Fruit fly (Drosophila melanogaster): ENCODE results near the gene stwl.

dm6 chr3L:14428958-14429357 lies 19.2 kb upstream of the stwl start:
- no peak for TF ChIP-seq Ets98B (GFP tag; IDR thresholded peaks at IDR 0.05)
- no peak for TF ChIP-seq D1 (tag; optimal IDR thresholded peaks at IDR 0.05)
- TF ChIP-seq CG14655 (GFP tag; optimal IDR thresholded peaks at IDR 0.05): no peak
- no peak for TF ChIP-seq gl (tag; optimal IDR thresholded peaks at IDR 0.05)
- no peak for TF ChIP-seq Pif1B (GFP tag; optimal IDR thresholded peaks at IDR 0.05)
- no peak for TF ChIP-seq CG9948 (tag; optimal IDR thresholded peaks at IDR 0.05)
- TF ChIP-seq CG4496 (GFP tag; IDR thresholded peaks at IDR 0.05): no peak
- TF ChIP-seq CG12605 (GFP tag; IDR thresholded peaks at IDR 0.05): no peak
- no peak for TF ChIP-seq CG32121 (GFP tag; IDR thresholded peaks at IDR 0.05)
- TF ChIP-seq CG17806 (tag; optimal IDR thresholded peaks at IDR 0.05): no peak
- no peak for TF ChIP-seq CG13204 (GFP tag; optimal IDR thresholded peaks at IDR 0.05)
- no peak for TF ChIP-seq CG8301 (tag; optimal IDR thresholded peaks at IDR 0.05)
- TF ChIP-seq CG15710 (tag; optimal IDR thresholded peaks at IDR 0.05): no peak

All from whole organism, pupa.